Worm (Caenorhabditis elegans): ENCODE measurements around the gene str-158.
A peak's percentile ranks its signal among the peaks of the same experiment; 100 is the strongest.

- TF ChIP-seq flt-1 (GFP tag; IDR thresholded peaks at IDR 0.05) = 0 out of 2 replicates have a peak, but pooled peaks have one; percentile 11
- peak; percentile 27; the same call in 1 of the 2 replicates for TF ChIP-seq tab-1 (GFP tag; IDR thresholded peaks at IDR 0.05)
- no peak for TF ChIP-seq ztf-29 (GFP tag; IDR thresholded peaks at IDR 0.05)
- TF ChIP-seq klf-2 (GFP tag; conservative IDR thresholded peaks at IDR 0.05) = no peak
- TF ChIP-seq med-1 (GFP tag; optimal IDR thresholded peaks at IDR 0.05; ENCODE audit: insufficient read depth) = no peak
- no peak for TF ChIP-seq ztf-23 (GFP tag; IDR thresholded peaks at IDR 0.05)
- no peak for TF ChIP-seq ref-1 (GFP tag; conservative IDR thresholded peaks at IDR 0.05)
- TF ChIP-seq T22C8.4 (GFP tag; IDR thresholded peaks at IDR 0.05) = no peak
- no peak for TF ChIP-seq cog-1 (tag; optimal IDR thresholded peaks at IDR 0.05)
Observed at ce11 chrIV:4880634-4881033, 37.2 kb upstream of the str-158 start.
